Worm (Caenorhabditis elegans) whole organism, L4 larva: ENCODE data around the gene H03G16.7.

Source experiments
- F10B5.3 ChIP-seq: sonication (generic microtip); optimal IDR thresholded peaks from 2 replicates; lab custom pipeline; 2016; ENCODE audit warnings: mild to moderate bottlenecking, missing genetic modification characterization, missing compliant biosample characterization
- F49E8.2 ChIP-seq: sonication (generic microtip); optimal IDR thresholded peaks from 2 replicates; lab custom pipeline; 2016; ENCODE audit warnings: missing compliant biosample characterization, mild to moderate bottlenecking, missing genetic modification characterization, borderline replicate concordance
- R02D3.7 ChIP-seq: fragments of 150-350 bp; sonication (generic microtip); optimal IDR thresholded peaks from 3 replicates; lab custom pipeline; 2014; ENCODE audit warnings: missing biosample characterization, missing genetic modification characterization
- Y105C5A.15 ChIP-seq: fragments of 200-800 bp; sonication (Bioruptor generic); IDR thresholded peaks from 2 replicates; pipeline ENCODE4 v1.3.6; 2022; ENCODE audit warnings: missing genetic modification characterization, missing compliant biosample characterization
- aha-1 ChIP-seq: fragments of 150-350 bp; peaks from one replicate; lab custom pipeline; 2014; ENCODE audit warnings: missing biosample characterization, missing genetic modification characterization
- ama-1 ChIP-seq: fragments of 150-350 bp; optimal IDR thresholded peaks from 2 replicates; lab custom pipeline; 2014; ENCODE audit warnings: inconsistent platforms, mixed read lengths
- arid-1 ChIP-seq: fragments of 200-800 bp; sonication (Bioruptor generic); conservative IDR thresholded peaks from 2 replicates; pipeline ENCODE4 v1.3.6; 2022; ENCODE audit warnings: missing genetic modification reagents, missing genetic modification characterization, missing compliant biosample characterization
- attf-4 ChIP-seq: sonication (generic microtip); optimal IDR thresholded peaks from 3 replicates; lab custom pipeline; 2017; ENCODE audit warnings: missing biosample characterization, missing genetic modification characterization
- ceh-32 ChIP-seq: sonication (generic microtip); optimal IDR thresholded peaks from 2 replicates; lab custom pipeline; 2016; ENCODE audit warnings: mild to moderate bottlenecking, missing genetic modification characterization, missing compliant biosample characterization; ENCODE audit not compliant: poor library complexity
- ceh-44 ChIP-seq: fragments of 200-800 bp; sonication (Bioruptor generic); IDR thresholded peaks from 2 replicates; pipeline ENCODE4 v1.3.6; 2022; ENCODE audit warnings: missing genetic modification reagents, missing genetic modification characterization, missing compliant biosample characterization
- cey-2 ChIP-seq: sonication (generic microtip); optimal IDR thresholded peaks from 3 replicates; lab custom pipeline; 2017; ENCODE audit warnings: missing genetic modification characterization, mild to moderate bottlenecking, missing compliant biosample characterization, antibody characterized with exemption, borderline replicate concordance; ENCODE audit not compliant: insufficient read depth
- daf-16 ChIP-seq, 3 experiments: sonication (generic microtip); optimal IDR thresholded peaks; 2 replicates each; lab custom pipeline; 2016 to 2017; ENCODE audit warnings: missing genetic modification characterization in 3 of 3, missing genetic modification reagents in 3 of 3, mild to moderate bottlenecking in 2 of 3, missing compliant biosample characterization in 2 of 3, missing biosample characterization in 1 of 3, moderate library complexity in 1 of 3
- daf-19 ChIP-seq: fragments of 200-800 bp; sonication (Bioruptor generic); conservative IDR thresholded peaks from 2 replicates; pipeline ENCODE4 v1.3.6; 2022; ENCODE audit warnings: missing genetic modification characterization, missing compliant biosample characterization
- egl-27 ChIP-seq: sonication (generic microtip); optimal IDR thresholded peaks from 3 replicates; lab custom pipeline; 2017; ENCODE audit warnings: missing biosample characterization, missing genetic modification reagents, missing genetic modification characterization
- hlh-30 ChIP-seq: sonication (generic microtip); optimal IDR thresholded peaks from 2 replicates; lab custom pipeline; 2017; ENCODE audit warnings: antibody characterized with exemption, mild to moderate bottlenecking, missing genetic modification characterization, missing compliant biosample characterization; ENCODE audit not compliant: insufficient read depth
- hmg-1.1 ChIP-seq: fragments of 200-800 bp; sonication (Bioruptor generic); IDR thresholded peaks from 2 replicates; pipeline ENCODE4 v1.3.6; 2022; ENCODE audit warnings: missing genetic modification reagents, missing genetic modification characterization, missing compliant biosample characterization
- lim-7 ChIP-seq: fragments of 200-800 bp; sonication (Bioruptor generic); IDR thresholded peaks from 2 replicates; pipeline ENCODE4 v1.3.6; 2022; ENCODE audit warnings: missing genetic modification characterization, missing compliant biosample characterization
- lin-13 ChIP-seq: fragments of 150-350 bp; optimal IDR thresholded peaks from 2 replicates; lab custom pipeline; 2014; ENCODE audit warnings: missing biosample characterization, missing genetic modification reagents, missing genetic modification characterization
- lin-15B ChIP-seq: fragments of 150-350 bp; sonication (generic microtip); optimal IDR thresholded peaks from 3 replicates; lab custom pipeline; 2014; ENCODE audit warnings: missing biosample characterization, missing genetic modification characterization
- lin-29 ChIP-seq: fragments of 200-800 bp; sonication (Bioruptor generic); IDR thresholded peaks from 2 replicates; pipeline ENCODE4 v1.3.6; 2022; ENCODE audit warnings: missing genetic modification reagents, missing genetic modification characterization, missing compliant biosample characterization
- lir-3 ChIP-seq: sonication (generic microtip); optimal IDR thresholded peaks from 2 replicates; lab custom pipeline; 2016; ENCODE audit warnings: mild to moderate bottlenecking, missing genetic modification characterization, missing compliant biosample characterization
- madf-5 ChIP-seq, 2 experiments: fragments of 200-800 bp; sonication (Bioruptor generic); IDR thresholded peaks; 2 replicates each; pipeline ENCODE4 v1.3.6; 2022; ENCODE audit warnings: missing compliant biosample characterization in 2 of 2, missing genetic modification characterization in 2 of 2
- mes-2 ChIP-seq: sonication (generic microtip); optimal IDR thresholded peaks from 2 replicates; lab custom pipeline; 2016; ENCODE audit warnings: missing genotype, mild to moderate bottlenecking, missing genetic modification characterization, missing compliant biosample characterization; ENCODE audit not compliant: poor library complexity, severe bottlenecking
- mxl-2 ChIP-seq: fragments of 200-800 bp; sonication (Bioruptor generic); conservative IDR thresholded peaks from 2 replicates; pipeline ENCODE4 v1.3.6; 2022; ENCODE audit warnings: missing genetic modification reagents, missing genetic modification characterization, missing compliant biosample characterization
- nhr-102 ChIP-seq: sonication (generic microtip); optimal IDR thresholded peaks from 2 replicates; lab custom pipeline; 2016; ENCODE audit warnings: mild to moderate bottlenecking, missing genetic modification characterization, moderate library complexity, missing compliant biosample characterization
- nhr-237 ChIP-seq: sonication (generic microtip); optimal IDR thresholded peaks from 2 replicates; lab custom pipeline; 2017; ENCODE audit warnings: missing biosample characterization, missing genetic modification characterization
- nhr-28 ChIP-seq: fragments of 150-350 bp; optimal IDR thresholded peaks from 2 replicates; lab custom pipeline; 2014; ENCODE audit warnings: missing biosample characterization, missing genetic modification characterization
- nhr-41 ChIP-seq: fragments of 200-800 bp; sonication (Bioruptor generic); IDR thresholded peaks from 2 replicates; pipeline ENCODE4 v1.3.6; 2022; ENCODE audit warnings: missing genetic modification reagents, missing genetic modification characterization, missing compliant biosample characterization
- nhr-42 ChIP-seq: fragments of 200-800 bp; sonication (Bioruptor generic); IDR thresholded peaks from 2 replicates; pipeline ENCODE4 v1.3.6; 2022; ENCODE audit warnings: missing genetic modification characterization, missing compliant biosample characterization
- nhr-48 ChIP-seq: sonication (generic microtip); optimal IDR thresholded peaks from 2 replicates; lab custom pipeline; 2016; ENCODE audit warnings: mild to moderate bottlenecking, missing genetic modification characterization, missing compliant biosample characterization
- nhr-6 ChIP-seq: fragments of 150-350 bp; optimal IDR thresholded peaks from 2 replicates; lab custom pipeline; 2014; ENCODE audit warnings: missing biosample characterization, missing genetic modification characterization
- nhr-76 ChIP-seq: fragments of 150-350 bp; optimal IDR thresholded peaks from 2 replicates; lab custom pipeline; 2014; ENCODE audit warnings: missing biosample characterization, missing genetic modification characterization
- nhr-77 ChIP-seq: fragments of 150-350 bp; optimal IDR thresholded peaks from 2 replicates; lab custom pipeline; 2014; ENCODE audit warnings: missing biosample characterization, missing genetic modification characterization
- pha-4 ChIP-seq, 2 experiments: fragments of 150-350 bp in 1 of 2; fragments of 200-800 bp in 1 of 2; sonication (Bioruptor generic) in 1 of 2; IDR thresholded peaks in 1 of 2; optimal IDR thresholded peaks in 1 of 2; 2 replicates each; pipeline versions ENCODE4 v1.3.6 to Lab custom; 2014 to 2022; ENCODE audit warnings: missing genetic modification characterization in 2 of 2, missing genetic modification reagents in 2 of 2, missing biosample characterization in 1 of 2, missing compliant biosample characterization in 1 of 2
- pqm-1 ChIP-seq: sonication (generic microtip); optimal IDR thresholded peaks from 2 replicates; lab custom pipeline; 2017; ENCODE audit warnings: missing biosample characterization, missing genetic modification characterization
- snpc-4 ChIP-seq: fragments of 150-350 bp; optimal IDR thresholded peaks from 2 replicates; lab custom pipeline; 2014; ENCODE audit warnings: missing biosample characterization, missing genetic modification characterization
- spr-3 ChIP-seq: fragments of 200-800 bp; sonication (Bioruptor generic); optimal IDR thresholded peaks from 2 replicates; lab custom pipeline; 2018; ENCODE audit warnings: mild to moderate bottlenecking, missing genetic modification characterization, missing compliant biosample characterization
- unc-39 ChIP-seq: sonication (generic microtip); optimal IDR thresholded peaks from 2 replicates; lab custom pipeline; 2017; ENCODE audit warnings: missing biosample characterization, missing genetic modification characterization
- unc-62 ChIP-seq, 3 experiments: fragments of 150-350 bp in 1 of 3; sonication (generic microtip); optimal IDR thresholded peaks in 2 of 3; peaks in 1 of 3; 1 replicate in 1 of 3; 2 replicates in 2 of 3; lab custom pipeline; 2014 to 2017; ENCODE audit warnings: missing biosample characterization in 3 of 3, missing genetic modification characterization in 3 of 3, missing genetic modification reagents in 3 of 3, missing genotype in 1 of 3
- zip-11 ChIP-seq: fragments of 200-800 bp; sonication (Bioruptor generic); IDR thresholded peaks from 2 replicates; pipeline ENCODE4 v1.3.6; 2022; ENCODE audit warnings: missing genetic modification characterization, missing compliant biosample characterization

H03G16.7 gene

ce11 chrX:15050006-15050405, 5.8 kb downstream of the H03G16.7 start:
- TF ChIP-seq mxl-2 (no peak), zip-11 (no peak), attf-4 (no peak), daf-16 (GFP tag; optimal IDR thresholded peaks at IDR 0.05; lab: Kevin White, UChicago) (no peak), daf-16 (tag; optimal IDR thresholded peaks at IDR 0.05; lab: Kevin White, UChicago) (peak; percentile 86), nhr-28 (peak; percentile 35)

DNA sequence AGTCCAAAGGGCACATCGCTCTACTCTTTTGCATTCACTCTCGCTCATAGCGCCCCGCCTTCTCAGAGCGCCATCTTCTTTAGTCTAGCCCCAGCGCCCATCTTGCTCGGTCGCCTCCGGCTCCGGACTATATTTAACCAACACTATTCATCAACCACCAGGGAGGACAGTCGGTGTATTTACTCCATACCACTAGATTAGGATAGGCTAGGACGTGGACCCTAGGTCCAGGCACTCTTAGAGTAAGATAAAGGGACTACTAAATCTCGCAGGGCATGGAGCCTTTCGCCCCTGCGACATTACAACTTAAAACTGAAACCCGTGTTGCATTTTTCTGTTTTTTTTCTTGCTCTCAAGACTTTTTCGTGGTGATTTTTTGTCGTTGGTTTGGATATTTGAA, 8.3 kb downstream of the H03G16.7 start:
- TF ChIP-seq hmg-1.1 (no peak), ceh-44 (GFP tag; lab: Robert Waterston, UW) (no peak), mes-2 (no peak), madf-5 (GFP tag; IDR thresholded peaks at IDR 0.05; lab: Robert Waterston, UW) (no peak), nhr-77 (tag; lab: Kevin White, UChicago) (no peak), lin-15B (no peak), unc-39 (no peak), nhr-237 (tag; lab: Kevin White, UChicago) (no peak), aha-1 (tag; lab: Kevin White, UChicago) (peak; percentile 98), pha-4 (GFP tag; IDR thresholded peaks at IDR 0.05; lab: Robert Waterston, UW) (no peak), pha-4 (tag; optimal IDR thresholded peaks at IDR 0.05; lab: Kevin White, UChicago) (no peak), F10B5.3 (tag; lab: Kevin White, UChicago) (no peak), nhr-76 (no peak), unc-62 (GFP tag; optimal IDR thresholded peaks at IDR 0.05 in 1 of 2; lab: Kevin White, UChicago) (peak in 1 of 2 experiments; percentile 57), unc-62 (tag; optimal IDR thresholded peaks at IDR 0.05; lab: Kevin White, UChicago) (no peak), lir-3 (tag; lab: Kevin White, UChicago) (no peak)

DNA sequence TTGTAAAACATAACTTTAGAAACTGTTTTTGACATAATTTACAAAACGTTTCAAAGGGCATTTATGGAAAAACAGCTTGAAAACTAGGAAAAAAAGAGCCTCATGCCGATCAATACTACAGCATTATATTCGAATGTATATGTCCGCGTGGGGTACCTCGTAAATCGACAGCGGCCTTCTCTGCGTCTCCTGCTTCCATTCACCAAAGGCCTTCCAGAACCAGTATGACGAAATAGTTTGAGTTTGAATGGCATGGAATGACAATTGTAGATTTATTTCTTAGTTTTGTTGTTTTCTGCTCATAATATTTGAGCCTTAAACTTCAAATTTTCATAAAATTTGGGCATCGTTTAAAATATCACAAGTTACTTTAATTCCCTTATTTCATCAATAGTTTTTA, 10.4 kb downstream of the H03G16.7 start:
- TF ChIP-seq Y105C5A.15 (no peak), F49E8.2 (tag; lab: Kevin White, UChicago) (no peak), nhr-102 (tag; lab: Kevin White, UChicago) (no peak), spr-3 (GFP tag; lab: Kevin White, UChicago) (no peak), mxl-2 (no peak), R02D3.7 (tag; lab: Kevin White, UChicago) (peak; percentile 50), mes-2 (peak; percentile 13), hlh-30 (tag; lab: Kevin White, UChicago) (peak; percentile 42), nhr-6 (tag; lab: Kevin White, UChicago) (no peak), arid-1 (GFP tag; lab: Robert Waterston, UW) (no peak), daf-19 (GFP tag; lab: Robert Waterston, UW) (no peak), lin-29 (no peak), snpc-4 (no peak), ceh-32 (no peak), nhr-41 (no peak), nhr-48 (tag; lab: Kevin White, UChicago) (no peak)

DNA sequence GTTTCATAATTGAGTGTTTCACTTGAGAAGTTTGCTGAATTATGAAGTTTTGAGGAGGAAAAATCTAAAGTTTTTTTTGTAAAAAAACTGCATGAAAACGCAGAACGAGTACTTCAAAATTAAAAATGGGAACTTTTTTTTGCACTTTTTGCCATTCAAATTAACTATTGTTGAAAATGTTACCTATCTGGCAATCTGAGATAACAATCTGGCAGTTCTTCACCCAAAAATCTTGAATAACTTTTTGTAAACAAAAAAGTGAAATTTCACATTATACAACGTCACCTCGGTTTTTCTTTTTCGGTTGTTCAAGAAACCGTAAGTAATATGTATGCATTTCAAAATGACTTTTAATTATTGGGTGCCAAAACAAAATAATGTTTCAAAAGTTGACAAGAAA, 13.3 kb downstream of the H03G16.7 start:
- TF ChIP-seq spr-3 (GFP tag; lab: Kevin White, UChicago) (no peak), mxl-2 (no peak), lin-13 (no peak), pqm-1 (tag; lab: Kevin White, UChicago) (no peak), ama-1 (lab: Kevin White, UChicago) (no peak), nhr-28 (no peak), R02D3.7 (tag; lab: Kevin White, UChicago) (no peak), cey-2 (tag; lab: Kevin White, UChicago) (no peak), egl-27 (tag; lab: Kevin White, UChicago) (no peak), nhr-42 (no peak), lim-7 (GFP tag; lab: Robert Waterston, UW) (no peak)
